Worm (Caenorhabditis elegans) whole organism, L1 larva: ENCODE measurements around the gene clec-61.

Experiments
- ama-1 ChIP-seq: fragments of 150-350 bp; optimal IDR thresholded peaks from 2 replicates; lab custom pipeline; 2014
- blmp-1 ChIP-seq: fragments of 150-350 bp; optimal IDR thresholded peaks from 2 replicates; lab custom pipeline; 2014; ENCODE audit warnings: missing biosample characterization, missing genetic modification characterization
- efl-1 ChIP-seq, 4 experiments: fragments of 150-350 bp; optimal IDR thresholded peaks in 3 of 4; peaks in 1 of 4; 1 replicate in 1 of 4; 2 replicates in 3 of 4; lab custom pipeline; 2014; ENCODE audit warnings: missing biosample characterization in 2 of 4, missing genetic modification characterization in 2 of 4, missing genetic modification reagents in 2 of 4
- egl-27 ChIP-seq, 2 experiments: fragments of 150-350 bp in 1 of 2; sonication (generic microtip); optimal IDR thresholded peaks; 3 replicates each; lab custom pipeline; 2017 to 2018; ENCODE audit warnings: missing biosample characterization in 2 of 2, missing genetic modification characterization in 2 of 2, missing genetic modification reagents in 2 of 2
- lin-13 ChIP-seq: fragments of 150-350 bp; optimal IDR thresholded peaks from 2 replicates; lab custom pipeline; 2014; ENCODE audit warnings: missing biosample characterization, missing genetic modification reagents, missing genetic modification characterization
- lin-39 ChIP-seq: fragments of 150-350 bp; optimal IDR thresholded peaks from 2 replicates; lab custom pipeline; 2014; ENCODE audit warnings: missing biosample characterization, missing genetic modification reagents, missing genetic modification characterization
- snpc-4 ChIP-seq: fragments of 150-350 bp; optimal IDR thresholded peaks from 2 replicates; lab custom pipeline; 2014; ENCODE audit warnings: missing biosample characterization, missing genetic modification characterization
- sptf-1 ChIP-seq: fragments of 150-350 bp; optimal IDR thresholded peaks from 2 replicates; lab custom pipeline; 2014; ENCODE audit warnings: missing biosample characterization, missing genetic modification characterization
- tlp-1 ChIP-seq: fragments of 150-350 bp; optimal IDR thresholded peaks from 2 replicates; lab custom pipeline; 2014; ENCODE audit warnings: missing biosample characterization, missing genetic modification characterization
- unc-62 ChIP-seq: fragments of 150-350 bp; optimal IDR thresholded peaks from 2 replicates; lab custom pipeline; 2014; ENCODE audit warnings: missing biosample characterization, missing genetic modification reagents, missing genetic modification characterization
- zag-1 ChIP-seq: fragments of 150-350 bp; optimal IDR thresholded peaks from 2 replicates; lab custom pipeline; 2014; ENCODE audit warnings: missing biosample characterization, missing genetic modification characterization

ce11 chrII:10494467-10494866 lies 4.1 kb upstream of the clec-61 start, which contains the start of gene ZK666.14:
- TF ChIP-seq lin-39 (tag; lab: Kevin White, UChicago): no peak
- TF ChIP-seq efl-1 (optimal IDR thresholded peaks at IDR 0.05; lab: Kevin White, UChicago): no peak
- TF ChIP-seq efl-1 (GFP tag; optimal IDR thresholded peaks at IDR 0.05 in 1 of 2; lab: Kevin White, UChicago): no peak
- no peak for TF ChIP-seq blmp-1
- TF ChIP-seq lin-13 (GFP tag; lab: Kevin White, UChicago): no peak
- TF ChIP-seq snpc-4 (tag; lab: Kevin White, UChicago): no peak
- no peak for TF ChIP-seq tlp-1
- TF ChIP-seq sptf-1: no peak
- no peak for TF ChIP-seq unc-62 (GFP tag; lab: Kevin White, UChicago)
- no peak for TF ChIP-seq egl-27 (tag; optimal IDR thresholded peaks at IDR 0.05; lab: Kevin White, UChicago)
- no peak for TF ChIP-seq ama-1 (lab: Kevin White, UChicago)
- TF ChIP-seq zag-1: no peak
